Fruit fly (Drosophila melanogaster) whole organism, prepupa: ENCODE measurements around the gene alt.

Source experiments
- CG10669 ChIP-seq: fragments of 200-800 bp; sonication (Bioruptor generic); optimal IDR thresholded peaks from 3 replicates; lab custom pipeline; 2018; ENCODE audit warnings: missing biosample characterization, mild to moderate bottlenecking, missing genetic modification characterization, moderate library complexity
- CG16779 ChIP-seq: fragments of 200-800 bp; sonication (Bioruptor generic); optimal IDR thresholded peaks from 3 replicates; lab custom pipeline; 2017; ENCODE audit warnings: missing biosample characterization, mild to moderate bottlenecking, missing genetic modification characterization
- CG7368 ChIP-seq: fragments of 200-800 bp; sonication (Bioruptor generic); optimal IDR thresholded peaks from 3 replicates; lab custom pipeline; 2016; ENCODE audit warnings: missing biosample characterization, missing genetic modification characterization
- CG9139 ChIP-seq: fragments of 200-800 bp; sonication (Bioruptor generic); optimal IDR thresholded peaks from 3 replicates; lab custom pipeline; 2017; ENCODE audit warnings: missing biosample characterization, mild to moderate bottlenecking, missing genetic modification characterization
- Eip78C ChIP-seq: fragments of 200-800 bp; sonication (Bioruptor generic); peaks from one replicate; lab custom pipeline; 2016; ENCODE audit warnings: missing biosample characterization, missing genetic modification characterization
- Lpt ChIP-seq: fragments of 200-800 bp; sonication (Bioruptor generic); optimal IDR thresholded peaks from 3 replicates; lab custom pipeline; 2016; ENCODE audit warnings: missing biosample characterization, missing genetic modification characterization
- Sox14 ChIP-seq: fragments of 200-800 bp; sonication (Bioruptor generic); optimal IDR thresholded peaks from 3 replicates; lab custom pipeline; 2016; ENCODE audit warnings: missing biosample characterization, missing genetic modification characterization
- fkh ChIP-seq: fragments of 200-800 bp; sonication (Bioruptor generic); optimal IDR thresholded peaks from 3 replicates; lab custom pipeline; 2017; ENCODE audit warnings: missing biosample characterization, mild to moderate bottlenecking, missing genetic modification characterization, moderate library complexity
- lz ChIP-seq: fragments of 200-800 bp; sonication (Bioruptor generic); optimal IDR thresholded peaks from 3 replicates; lab custom pipeline; 2016; ENCODE audit warnings: missing biosample characterization, missing genetic modification characterization
- net ChIP-seq: fragments of 200-800 bp; sonication (Bioruptor generic); optimal IDR thresholded peaks from 3 replicates; lab custom pipeline; 2016; ENCODE audit warnings: missing biosample characterization, missing genetic modification characterization
- pdm3 ChIP-seq: fragments of 200-800 bp; sonication (Bioruptor generic); optimal IDR thresholded peaks from 3 replicates; lab custom pipeline; 2016; ENCODE audit warnings: missing biosample characterization, missing genetic modification characterization
- vri ChIP-seq: fragments of 200-800 bp; sonication (Bioruptor generic); optimal IDR thresholded peaks from 3 replicates; lab custom pipeline; 2016; ENCODE audit warnings: missing biosample characterization, mild to moderate bottlenecking, missing genetic modification characterization

- no peak for TF ChIP-seq CG9139
- TF ChIP-seq vri (GFP tag; lab: Kevin White, UChicago), result no peak
- TF ChIP-seq Eip78C (GFP tag; lab: Kevin White, UChicago), result no peak
- no peak for TF ChIP-seq net (GFP tag; lab: Kevin White, UChicago)
- TF ChIP-seq fkh (GFP tag; lab: Kevin White, UChicago), result no peak
- TF ChIP-seq pdm3, result no peak
- TF ChIP-seq CG16779 (tag; lab: Kevin White, UChicago), result no peak
- TF ChIP-seq CG10669 (GFP tag; lab: Kevin White, UChicago), result no peak
- no peak for TF ChIP-seq Lpt (GFP tag; lab: Kevin White, UChicago)
- TF ChIP-seq Sox14, result no peak
- no peak for TF ChIP-seq lz (GFP tag; lab: Kevin White, UChicago)
- no peak for TF ChIP-seq CG7368 (GFP tag; lab: Kevin White, UChicago)
Measured at dm6 chr3R:17709623-17710145, 27.4 kb upstream of the alt start.
